Worm (Caenorhabditis elegans): ENCODE measurements around the gene bath-47.
"Not testable (repeated sequence)": the region's sequence is repeated elsewhere in the genome, so short reads cannot be mapped to it uniquely, and the experiment has no call there.

ce11 chrII:1627783-1628182 lies 26.2 kb downstream of the bath-47 start, which contains the start of gene C08E3.15:
- TF ChIP-seq tbx-11 (GFP tag; IDR thresholded peaks at IDR 0.05); hmg-4 (GFP tag; optimal IDR thresholded peaks at IDR 0.05); B0310.2 (tag; optimal IDR thresholded peaks at IDR 0.05): not testable (repeated sequence)

Data from whole organism, early embryonic.